Worm (Caenorhabditis elegans) whole organism, L4/young adult: ENCODE results near the gene C44C10.15.

Experiments used
- W03F9.2 ChIP-seq: fragments of 150-350 bp; optimal IDR thresholded peaks from 2 replicates; lab custom pipeline; 2014; ENCODE audit warnings: missing biosample characterization, missing genetic modification characterization
- dao-5 ChIP-seq: sonication (generic microtip); optimal IDR thresholded peaks from 2 replicates; lab custom pipeline; 2016; ENCODE audit warnings: missing genotype, missing genetic modification characterization, moderate library complexity, missing compliant biosample characterization
- him-1 ChIP-seq: sonication (generic microtip); optimal IDR thresholded peaks from 2 replicates; lab custom pipeline; 2016; ENCODE audit warnings: missing genotype, missing genetic modification reagents, missing genetic modification characterization, missing compliant biosample characterization

DNA sequence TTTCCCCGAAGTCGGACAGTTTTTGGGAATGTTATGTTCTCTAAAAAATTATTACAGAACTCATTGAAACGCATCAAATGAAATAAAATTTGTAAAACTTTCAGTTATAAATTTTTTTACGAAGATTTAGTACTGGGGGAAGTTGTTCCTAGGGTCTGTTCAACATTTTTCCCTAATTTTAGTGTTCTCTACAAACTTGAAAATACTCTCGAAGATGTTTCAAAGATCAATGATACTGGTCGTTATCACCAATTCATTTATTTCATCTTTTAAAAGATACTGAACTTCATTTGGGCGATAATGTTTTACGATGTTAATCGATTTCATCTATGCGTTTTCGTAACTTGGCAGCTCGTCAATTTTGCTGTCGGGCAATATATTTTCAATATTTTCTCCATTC lies 2.1 kb upstream of the C44C10.15 start, which contains the start of gene C44C10.3:
- TF ChIP-seq dao-5 (tag; lab: Kevin White, UChicago) (no peak), him-1 (tag; lab: Kevin White, UChicago) (no peak), W03F9.2 (no peak)
